Fruit fly (Drosophila melanogaster): ENCODE data around the gene sfl.
A peak's percentile ranks its signal among the peaks of the same experiment; 100 is the strongest.

sfl gene

dm6 chr3L:6447708-6448107 is 47.8 kb upstream of the sfl start (continued):
- TF ChIP-seq CG8632 (GFP tag; optimal IDR thresholded peaks at IDR 0.05) = no peak
- no peak for TF ChIP-seq cyc (GFP tag; optimal IDR thresholded peaks at IDR 0.05)
- TF ChIP-seq topi (GFP tag; optimal IDR thresholded peaks at IDR 0.05) = no peak
- no peak for TF ChIP-seq CG11902 (GFP tag; optimal IDR thresholded peaks at IDR 0.05)
- TF ChIP-seq CG3919 (GFP tag; optimal IDR thresholded peaks at IDR 0.05) = peak; percentile 31
- TF ChIP-seq CG10669 (GFP tag; optimal IDR thresholded peaks at IDR 0.05) = peak; percentile 28
- TF ChIP-seq Eip93F (GFP tag; optimal IDR thresholded peaks at IDR 0.05) = no peak
- no peak for TF ChIP-seq vri (GFP tag; optimal IDR thresholded peaks at IDR 0.05)
- no peak for TF ChIP-seq fkh (GFP tag; optimal IDR thresholded peaks at IDR 0.05)
- peak; percentile 46 for TF ChIP-seq CG32006 (GFP tag; optimal IDR thresholded peaks at IDR 0.05)
- peak; percentile 21 for TF ChIP-seq CG6276 (GFP tag; optimal IDR thresholded peaks at IDR 0.05)
- TF ChIP-seq spab (GFP tag; optimal IDR thresholded peaks at IDR 0.05) = peak; percentile 66
- TF ChIP-seq Sox102F (GFP tag; optimal IDR thresholded peaks at IDR 0.05) = no peak
- TF ChIP-seq lz (GFP tag; optimal IDR thresholded peaks at IDR 0.05) = no peak
- TF ChIP-seq CG7368 (GFP tag; optimal IDR thresholded peaks at IDR 0.05) = no peak
- TF ChIP-seq net (GFP tag; optimal IDR thresholded peaks at IDR 0.05) = peak; percentile 19
- peak; percentile 3 for TF ChIP-seq CG11762 (GFP tag; optimal IDR thresholded peaks at IDR 0.05; ENCODE audit: insufficient read depth)
- TF ChIP-seq CG10631 (GFP tag; optimal IDR thresholded peaks at IDR 0.05) = peak; percentile 23
- TF ChIP-seq CG9139 (GFP tag; optimal IDR thresholded peaks at IDR 0.05) = peak; percentile 57
- no peak for TF ChIP-seq CG11294 (GFP tag; IDR thresholded peaks at IDR 0.05)

- TF ChIP-seq svp (GFP tag) (no peak), spab (GFP tag; optimal IDR thresholded peaks at IDR 0.05) (no peak), fkh (GFP tag; optimal IDR thresholded peaks at IDR 0.05) (no peak), dsx (GFP tag; optimal IDR thresholded peaks at IDR 0.05; ENCODE audit: poor library complexity, severe bottlenecking) (no peak), CG6163 (GFP tag; IDR thresholded peaks at IDR 0.05) (no peak), CG8319 (GFP tag; optimal IDR thresholded peaks at IDR 0.05) (no peak)
Observed at dm6 chr3L:6449159-6449664, 46.3 kb upstream of the sfl start.

dm6 chr3L:6451572-6451971 is 43.9 kb upstream of the sfl start:
- TF ChIP-seq Met (GFP tag; optimal IDR thresholded peaks at IDR 0.05) = no peak
- peak; percentile 8 for TF ChIP-seq Eip78C (GFP tag)
- TF ChIP-seq CG8119 (GFP tag; IDR thresholded peaks at IDR 0.05) = no peak
- TF ChIP-seq Sox15 (GFP tag; optimal IDR thresholded peaks at IDR 0.05) = no peak
- TF ChIP-seq CG1621 (tag; optimal IDR thresholded peaks at IDR 0.05) = no peak
- no peak for TF ChIP-seq CG6854 (GFP tag; optimal IDR thresholded peaks at IDR 0.05)
- no peak for TF ChIP-seq CG9139 (GFP tag; optimal IDR thresholded peaks at IDR 0.05)
- TF ChIP-seq CG15336 (GFP tag; IDR thresholded peaks at IDR 0.05) = 0 out of 2 replicates have a peak, but pooled peaks have one; percentile 19

- TF ChIP-seq Hr38 (GFP tag; optimal IDR thresholded peaks at IDR 0.05) = no peak
Observed at dm6 chr3L:6452347-6452746, 43.1 kb upstream of the sfl start.

dm6 chr3L:6453482-6453881 is 42.0 kb upstream of the sfl start:
- TF ChIP-seq spab (GFP tag; optimal IDR thresholded peaks at IDR 0.05) (no peak), CG15336 (GFP tag; IDR thresholded peaks at IDR 0.05) (peak; percentile 78), Sox14 (GFP tag; optimal IDR thresholded peaks at IDR 0.05) (no peak), Ets96B (tag; optimal IDR thresholded peaks at IDR 0.05) (no peak), OdsH (GFP tag; optimal IDR thresholded peaks at IDR 0.05) (no peak), CG11762 (GFP tag; optimal IDR thresholded peaks at IDR 0.05; ENCODE audit: insufficient read depth) (no peak), Smox (GFP tag; optimal IDR thresholded peaks at IDR 0.05) (no peak), svp (GFP tag) (no peak), acj6 (GFP tag; optimal IDR thresholded peaks at IDR 0.05) (no peak), CG3919 (GFP tag; optimal IDR thresholded peaks at IDR 0.05) (no peak), fd85E (GFP tag; optimal IDR thresholded peaks at IDR 0.05) (no peak), Eip93F (GFP tag; optimal IDR thresholded peaks at IDR 0.05) (no peak), CG10669 (GFP tag; optimal IDR thresholded peaks at IDR 0.05) (no peak), dac (GFP tag; optimal IDR thresholded peaks at IDR 0.05) (no peak), Hr39 (GFP tag; optimal IDR thresholded peaks at IDR 0.05) (no peak), CG9139 (GFP tag; optimal IDR thresholded peaks at IDR 0.05) (no peak), salr (GFP tag; optimal IDR thresholded peaks at IDR 0.05) (no peak), Sox15 (GFP tag; optimal IDR thresholded peaks at IDR 0.05) (no peak), eg (GFP tag; IDR thresholded peaks at IDR 0.05) (peak; percentile 55; the same call in 2 of the 3 replicates), CG3032 (tag; optimal IDR thresholded peaks at IDR 0.05) (no peak), Lpt (GFP tag; optimal IDR thresholded peaks at IDR 0.05) (peak; percentile 44), Eip75B (GFP tag; optimal IDR thresholded peaks at IDR 0.05) (no peak), Hr38 (GFP tag; optimal IDR thresholded peaks at IDR 0.05) (no peak), CG11902 (GFP tag; optimal IDR thresholded peaks at IDR 0.05) (no peak)

Measured in whole organism, prepupa.